4 worm cellular contexts compared by ENCODE assay signal in the genomic region with DNA sequence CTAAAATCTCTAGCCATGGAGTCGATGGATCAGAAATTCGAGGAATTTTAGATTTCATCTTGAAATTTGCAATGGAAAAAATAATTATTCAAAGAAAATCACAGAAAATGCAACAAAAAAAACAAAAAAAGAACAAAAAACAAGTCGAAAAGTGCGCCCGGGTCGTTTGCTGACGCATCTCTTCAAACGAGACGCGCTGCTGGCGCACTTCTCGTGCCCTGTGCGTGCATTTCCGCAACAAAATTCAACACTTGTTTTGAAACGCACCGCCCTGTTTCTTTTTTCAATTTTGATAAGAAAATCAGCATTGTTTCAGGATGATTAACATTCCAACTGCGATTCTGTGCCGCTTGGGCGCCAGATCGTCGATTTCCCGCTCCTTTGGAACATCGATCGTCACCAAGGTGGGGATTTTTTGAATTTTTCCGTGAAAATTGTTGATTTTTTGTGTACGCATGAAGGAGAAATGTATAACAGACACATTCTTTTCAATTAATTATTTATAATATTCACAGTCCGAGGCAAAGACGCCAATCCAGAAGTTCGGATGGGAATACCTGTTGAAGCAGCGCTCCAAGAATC.
A peak's percentile ranks its signal among the peaks of the same experiment; 100 is the strongest.
TF ChIP-seq lines count a peak whose summit lies in the region.

A gene (minus strand): TSS at position 58 of the 582 bp plus-strand sequence.
A gene (plus strand): TSS at position 317 of the 582 bp plus-strand sequence.

TF ChIP-seq in whole organism, L2 larva, 48 proteins besides CTCF, POLR2A, EP300 and RAD21 (continues in another document):
- TF ChIP-seq nhr-11 (tag; optimal IDR thresholded peaks at IDR 0.05; lab: Kevin White, UChicago) (no peak), nhr-12 (tag; optimal IDR thresholded peaks at IDR 0.05; lab: Kevin White, UChicago) (no peak), sma-3 (GFP tag; optimal IDR thresholded peaks at IDR 0.05; lab: Kevin White, UChicago) (peak; percentile 82), fos-1 (tag; optimal IDR thresholded peaks at IDR 0.05; lab: Kevin White, UChicago) (peak; percentile 91), lin-13 (GFP tag; optimal IDR thresholded peaks at IDR 0.05; lab: Kevin White, UChicago) (peak; percentile 78), sem-4 (tag; optimal IDR thresholded peaks at IDR 0.05; lab: Kevin White, UChicago) (peak; percentile 19), nhr-25 (tag; optimal IDR thresholded peaks at IDR 0.05; lab: Kevin White, UChicago) (peak; percentile 80), nhr-23 (tag; optimal IDR thresholded peaks at IDR 0.05; lab: Kevin White, UChicago) (no peak), ztf-4 (tag; optimal IDR thresholded peaks at IDR 0.05; lab: Kevin White, UChicago) (peak; percentile 44), nhr-10 (tag; optimal IDR thresholded peaks at IDR 0.05; lab: Kevin White, UChicago) (peak; percentile 52), elt-3 (tag; optimal IDR thresholded peaks at IDR 0.05; lab: Kevin White, UChicago) (no peak), mbf-1 (tag; optimal IDR thresholded peaks at IDR 0.05; lab: Kevin White, UChicago) (no peak), nhr-77 (tag; optimal IDR thresholded peaks at IDR 0.05; lab: Kevin White, UChicago) (peak; percentile 32), egl-27 (tag; optimal IDR thresholded peaks at IDR 0.05; lab: Kevin White, UChicago) (peak; percentile 77), lin-39 (tag; optimal IDR thresholded peaks at IDR 0.05; lab: Kevin White, UChicago) (no peak), F13H6.1 (tag; optimal IDR thresholded peaks at IDR 0.05; lab: Kevin White, UChicago) (peak; percentile 84), ceh-82 (tag; optimal IDR thresholded peaks at IDR 0.05; lab: Kevin White, UChicago) (no peak), nhr-6 (tag; optimal IDR thresholded peaks at IDR 0.05; lab: Kevin White, UChicago) (peak; percentile 24), aly-2 (tag; optimal IDR thresholded peaks at IDR 0.05; lab: Kevin White, UChicago) (peak; percentile 33), sma-9 (GFP tag; optimal IDR thresholded peaks at IDR 0.05; lab: Kevin White, UChicago) (peak; percentile 79), sma-9 (tag; optimal IDR thresholded peaks at IDR 0.05; lab: Kevin White, UChicago) (no peak), unc-62 (GFP tag; optimal IDR thresholded peaks at IDR 0.05; lab: Kevin White, UChicago) (no peak)

TF ChIP-seq in whole organism, L4 larva, 104 proteins besides CTCF, POLR2A, EP300 and RAD21 (continues in another document):
- TF ChIP-seq nhr-11 (tag; optimal IDR thresholded peaks at IDR 0.05; lab: Kevin White, UChicago) (peak; percentile 61), madf-9 (GFP tag; conservative IDR thresholded peaks at IDR 0.05; lab: Robert Waterston, UW) (0 out of 2 replicates have a peak, but pooled peaks have one; percentile 41), F49E8.2 (tag; optimal IDR thresholded peaks at IDR 0.05; lab: Kevin White, UChicago; ENCODE audit: borderline replicate concordance) (peak; percentile 38), spr-3 (GFP tag; optimal IDR thresholded peaks at IDR 0.05; lab: Kevin White, UChicago) (peak; percentile 75), cey-2 (tag; optimal IDR thresholded peaks at IDR 0.05; lab: Kevin White, UChicago; ENCODE audit: borderline replicate concordance, insufficient read depth) (no peak), nhr-28 (tag; optimal IDR thresholded peaks at IDR 0.05; lab: Kevin White, UChicago) (peak; percentile 47), hlh-11 (tag; optimal IDR thresholded peaks at IDR 0.05; lab: Kevin White, UChicago) (peak; percentile 90), egl-43 (GFP tag; IDR thresholded peaks at IDR 0.05; lab: Robert Waterston, UW) (peak; percentile 81), nhr-25 (tag; optimal IDR thresholded peaks at IDR 0.05; lab: Kevin White, UChicago; ENCODE audit: borderline replicate concordance, insufficient read depth) (peak; percentile 40), mxl-3 (GFP tag; optimal IDR thresholded peaks at IDR 0.05; lab: Kevin White, UChicago) (peak; percentile 63), sdz-12 (GFP tag; optimal IDR thresholded peaks at IDR 0.05; lab: Kevin White, UChicago) (no peak), ceh-62 (tag; optimal IDR thresholded peaks at IDR 0.05; lab: Kevin White, UChicago) (no peak), ztf-11 (tag; optimal IDR thresholded peaks at IDR 0.05; lab: Kevin White, UChicago) (no peak), duxl-1 (tag; optimal IDR thresholded peaks at IDR 0.05; lab: Kevin White, UChicago; ENCODE audit: poor library complexity) (peak; percentile 77), jun-1 (tag; optimal IDR thresholded peaks at IDR 0.05; lab: Kevin White, UChicago) (peak; percentile 35), hif-1 (tag; optimal IDR thresholded peaks at IDR 0.05; lab: Kevin White, UChicago) (peak; percentile 85 to 99), hmg-1.1 (GFP tag; IDR thresholded peaks at IDR 0.05; lab: Robert Waterston, UW) (peak; percentile 89), D1046.2 (GFP tag; IDR thresholded peaks at IDR 0.05; lab: Robert Waterston, UW) (0 out of 2 replicates have a peak, but pooled peaks have one; percentile 52), zip-11 (GFP tag; IDR thresholded peaks at IDR 0.05; lab: Robert Waterston, UW) (no peak), egl-27 (tag; optimal IDR thresholded peaks at IDR 0.05; lab: Kevin White, UChicago) (no peak)

TF ChIP-seq in whole organism, late embryonic, 69 proteins besides CTCF, POLR2A, EP300 and RAD21 (continues in another document):
- TF ChIP-seq rnt-1 (tag; optimal IDR thresholded peaks at IDR 0.05; lab: Kevin White, UChicago) (peak; percentile 58), unc-86 (tag; optimal IDR thresholded peaks at IDR 0.05; lab: Kevin White, UChicago) (peak; percentile 57), ceh-34 (tag; optimal IDR thresholded peaks at IDR 0.05; lab: Kevin White, UChicago) (peak; percentile 18), ztf-16 (tag; optimal IDR thresholded peaks at IDR 0.05; lab: Kevin White, UChicago) (no peak), ceh-14 (tag; optimal IDR thresholded peaks at IDR 0.05; lab: Kevin White, UChicago) (peak; percentile 43), ttx-3 (tag; optimal IDR thresholded peaks at IDR 0.05; lab: Kevin White, UChicago) (no peak), pha-4 (tag; optimal IDR thresholded peaks at IDR 0.05; lab: Kevin White, UChicago) (no peak), C38D4.7 (GFP tag; optimal IDR thresholded peaks at IDR 0.05; lab: Kevin White, UChicago) (peak; percentile 13), elt-2 (tag; optimal IDR thresholded peaks at IDR 0.05; lab: Kevin White, UChicago) (peak; percentile 60), tbx-2 (tag; optimal IDR thresholded peaks at IDR 0.05; lab: Kevin White, UChicago) (peak; percentile 50), ceh-30 (tag; optimal IDR thresholded peaks at IDR 0.05; lab: Kevin White, UChicago) (peak; percentile 36), elt-4 (tag; optimal IDR thresholded peaks at IDR 0.05; lab: Kevin White, UChicago) (no peak), ref-2 (tag; optimal IDR thresholded peaks at IDR 0.05; lab: Kevin White, UChicago) (peak; percentile 45), tbx-7 (tag; optimal IDR thresholded peaks at IDR 0.05; lab: Kevin White, UChicago) (no peak), ceh-18 (tag; optimal IDR thresholded peaks at IDR 0.05; lab: Kevin White, UChicago) (peak; percentile 70), ceh-31 (tag; optimal IDR thresholded peaks at IDR 0.05; lab: Kevin White, UChicago) (peak; percentile 56), unc-42 (tag; optimal IDR thresholded peaks at IDR 0.05; lab: Kevin White, UChicago) (peak; percentile 31), lim-6 (tag; optimal IDR thresholded peaks at IDR 0.05; lab: Kevin White, UChicago) (no peak), nfya-1 (tag; optimal IDR thresholded peaks at IDR 0.05; lab: Kevin White, UChicago) (peak; percentile 68), unc-3 (GFP tag; conservative IDR thresholded peaks at IDR 0.05; lab: Robert Waterston, UW) (peak; percentile 41; the same call in 1 of the 2 replicates), unc-3 (tag; optimal IDR thresholded peaks at IDR 0.05; lab: Kevin White, UChicago) (no peak), hlh-13 (GFP tag; optimal IDR thresholded peaks at IDR 0.05; lab: Kevin White, UChicago) (no peak), C08G9.2 (tag; optimal IDR thresholded peaks at IDR 0.05; lab: Kevin White, UChicago) (peak; percentile 9)

TF ChIP-seq in whole organism, mixed stage, embryonic, 35 proteins besides CTCF, POLR2A, EP300 and RAD21:
- TF ChIP-seq ceh-83 (GFP tag; optimal IDR thresholded peaks at IDR 0.05; lab: Kevin White, UChicago): no peak
- TF ChIP-seq ham-2 (GFP tag; optimal IDR thresholded peaks at IDR 0.05; lab: Kevin White, UChicago): no peak
- TF ChIP-seq snpc-4 (tag; optimal IDR thresholded peaks at IDR 0.05; lab: Kevin White, UChicago): no peak
- peak; percentile 42 for TF ChIP-seq mls-2 (tag; optimal IDR thresholded peaks at IDR 0.05; lab: Kevin White, UChicago)
- peak; percentile 67 for TF ChIP-seq lin-13 (tag; optimal IDR thresholded peaks at IDR 0.05; lab: Kevin White, UChicago)
- TF ChIP-seq lin-32 (GFP tag; optimal IDR thresholded peaks at IDR 0.05; lab: Kevin White, UChicago): no peak
- no peak for TF ChIP-seq nhr-12 (tag; optimal IDR thresholded peaks at IDR 0.05; lab: Kevin White, UChicago)
- TF ChIP-seq mep-1 (tag; optimal IDR thresholded peaks at IDR 0.05; lab: Kevin White, UChicago): peak; percentile 61
- peak; percentile 17 for TF ChIP-seq ztf-11 (tag; optimal IDR thresholded peaks at IDR 0.05; lab: Kevin White, UChicago)
- TF ChIP-seq blmp-1 (tag; optimal IDR thresholded peaks at IDR 0.05; lab: Kevin White, UChicago): no peak
- TF ChIP-seq mab-5 (tag; optimal IDR thresholded peaks at IDR 0.05; lab: Kevin White, UChicago): peak; percentile 8
- TF ChIP-seq nhr-28 (tag; optimal IDR thresholded peaks at IDR 0.05; lab: Kevin White, UChicago): no peak
- no peak for TF ChIP-seq unc-39 (tag; optimal IDR thresholded peaks at IDR 0.05; lab: Kevin White, UChicago)
- peak; percentile 75 for TF ChIP-seq lsy-2 (tag; optimal IDR thresholded peaks at IDR 0.05; lab: Kevin White, UChicago)
- no peak for TF ChIP-seq elt-3 (tag; optimal IDR thresholded peaks at IDR 0.05; lab: Kevin White, UChicago)
- TF ChIP-seq sptf-1 (tag; optimal IDR thresholded peaks at IDR 0.05; lab: Kevin White, UChicago): peak; percentile 76
- TF ChIP-seq drap-1 (GFP tag; optimal IDR thresholded peaks at IDR 0.05; lab: Kevin White, UChicago): peak; percentile 5
- peak; percentile 65 for TF ChIP-seq M03D4.4 (tag; optimal IDR thresholded peaks at IDR 0.05; lab: Kevin White, UChicago)
- peak; percentile 28 for TF ChIP-seq nhr-237 (tag; optimal IDR thresholded peaks at IDR 0.05; lab: Kevin White, UChicago)
- peak; percentile 3 for TF ChIP-seq ces-1 (GFP tag; optimal IDR thresholded peaks at IDR 0.05; lab: Kevin White, UChicago)
- no peak for TF ChIP-seq unc-120 (tag; optimal IDR thresholded peaks at IDR 0.05; lab: Kevin White, UChicago; ENCODE audit: poor library complexity, severe bottlenecking)
- TF ChIP-seq pha-4 (tag; optimal IDR thresholded peaks at IDR 0.05; lab: Kevin White, UChicago): peak; percentile 72
- peak; percentile 73 for TF ChIP-seq hlh-1 (tag; optimal IDR thresholded peaks at IDR 0.05; lab: Kevin White, UChicago)
